Worm (Caenorhabditis elegans): Measurements from ENCODE around the gene C01C4.3.

ce11 chrX:3668842-3669241 is 27.9 kb upstream of the C01C4.3 start, which contains the start of gene snet-1:
- no peak for TF ChIP-seq him-1 (tag; optimal IDR thresholded peaks at IDR 0.05)
- no peak for TF ChIP-seq dao-5 (tag; optimal IDR thresholded peaks at IDR 0.05)
